Fruit fly (Drosophila melanogaster) whole organism, embryonic: ENCODE measurements around the gene CG32483.

Source experiments
- Antp ChIP-seq: fragments of 200-800 bp; sonication (Bioruptor generic); optimal IDR thresholded peaks from 3 replicates; lab custom pipeline; 2016; ENCODE audit warnings: missing biosample characterization, missing genetic modification characterization
- Asciz ChIP-seq: fragments of 200-800 bp; sonication (Bioruptor generic); optimal IDR thresholded peaks from 2 replicates; lab custom pipeline; 2017; ENCODE audit warnings: missing biosample characterization, mild to moderate bottlenecking, missing genetic modification characterization, missing genetic modification reagents
- BtbVII ChIP-seq: fragments of 200-800 bp; sonication (Bioruptor generic); optimal IDR thresholded peaks from 3 replicates; lab custom pipeline; 2017; ENCODE audit warnings: missing biosample characterization, mild to moderate bottlenecking, missing genetic modification characterization
- Bteb2 ChIP-seq: fragments of 200-800 bp; sonication (Bioruptor generic); optimal IDR thresholded peaks from 2 replicates; lab custom pipeline; 2016; ENCODE audit warnings: missing biosample characterization, missing genetic modification characterization
- CG10979 ChIP-seq: fragments of 200-800 bp; sonication (Bioruptor generic); optimal IDR thresholded peaks from 2 replicates; lab custom pipeline; 2018; ENCODE audit warnings: missing biosample characterization, mild to moderate bottlenecking, missing genetic modification characterization, moderate library complexity
- CG1233 ChIP-seq: fragments of 200-800 bp; sonication (Bioruptor generic); optimal IDR thresholded peaks from 4 replicates; lab custom pipeline; 2018; ENCODE audit warnings: missing biosample characterization, mild to moderate bottlenecking, missing genetic modification characterization
- CG12942 ChIP-seq: fragments of 200-800 bp; sonication (Bioruptor generic); optimal IDR thresholded peaks from 3 replicates; lab custom pipeline; 2016; ENCODE audit warnings: missing biosample characterization, missing genetic modification characterization
- CG13123 ChIP-seq: fragments of 200-800 bp; sonication (Bioruptor generic); optimal IDR thresholded peaks from 2 replicates; lab custom pipeline; 2016; ENCODE audit warnings: missing biosample characterization, missing genetic modification characterization
- CG13424 ChIP-seq: fragments of 200-800 bp; sonication (Bioruptor generic); optimal IDR thresholded peaks from 2 replicates; lab custom pipeline; 2019; ENCODE audit warnings: missing biosample characterization, mild to moderate bottlenecking, missing genetic modification characterization, moderate library complexity
- CG14050 ChIP-seq: fragments of 200-800 bp; sonication (Bioruptor generic); IDR thresholded peaks from 3 replicates; pipeline ENCODE4 v1.3.6; 2022; ENCODE audit warnings: missing biosample characterization, missing genetic modification characterization
- CG14710 ChIP-seq: fragments of 200-800 bp; sonication (Bioruptor generic); optimal IDR thresholded peaks from 3 replicates; lab custom pipeline; 2019; ENCODE audit warnings: missing biosample characterization, mild to moderate bottlenecking, missing genetic modification characterization, moderate library complexity
- CG15011 ChIP-seq: fragments of 200-800 bp; sonication (Bioruptor generic); optimal IDR thresholded peaks from 3 replicates; lab custom pipeline; 2018; ENCODE audit warnings: missing biosample characterization, mild to moderate bottlenecking, missing genetic modification characterization
- CG15479 ChIP-seq: fragments of 200-800 bp; sonication (Bioruptor generic); optimal IDR thresholded peaks from 3 replicates; lab custom pipeline; 2019; ENCODE audit warnings: missing biosample characterization, mild to moderate bottlenecking, missing genetic modification characterization, moderate library complexity
- CG17568 ChIP-seq: fragments of 200-800 bp; sonication (Bioruptor generic); optimal IDR thresholded peaks from 2 replicates; lab custom pipeline; 2018; ENCODE audit warnings: missing biosample characterization, mild to moderate bottlenecking, missing genetic modification characterization, moderate library complexity
- CG17612 ChIP-seq: fragments of 200-800 bp; sonication (Bioruptor generic); IDR thresholded peaks from 2 replicates; pipeline ENCODE4 v1.3.6; 2022; ENCODE audit warnings: missing biosample characterization, missing genetic modification characterization
- CG17829 ChIP-seq: fragments of 200-800 bp; optimal IDR thresholded peaks from 2 replicates; lab custom pipeline; 2019; ENCODE audit warnings: missing biosample characterization, mild to moderate bottlenecking, missing genetic modification characterization, moderate library complexity
- CG18011 ChIP-seq: fragments of 200-800 bp; sonication (Bioruptor generic); optimal IDR thresholded peaks from 2 replicates; lab custom pipeline; 2017; ENCODE audit warnings: missing biosample characterization, missing genetic modification characterization, mild to moderate bottlenecking, moderate library complexity, missing genotype
- CG18599 ChIP-seq: fragments of 200-800 bp; sonication (Bioruptor generic); optimal IDR thresholded peaks from 3 replicates; lab custom pipeline; 2017; ENCODE audit warnings: missing biosample characterization, missing genetic modification characterization, mild to moderate bottlenecking, moderate library complexity, missing genetic modification reagents
- CG2678 ChIP-seq: fragments of 200-800 bp; sonication (Bioruptor generic); optimal IDR thresholded peaks from 3 replicates; lab custom pipeline; 2019; ENCODE audit warnings: missing biosample characterization, mild to moderate bottlenecking, missing genetic modification characterization, moderate library complexity
- CG31365 ChIP-seq: fragments of 200-800 bp; sonication (Bioruptor generic); optimal IDR thresholded peaks from 2 replicates; lab custom pipeline; 2018; ENCODE audit warnings: missing biosample characterization, mild to moderate bottlenecking, missing genetic modification characterization
- CG3281 ChIP-seq: fragments of 200-800 bp; sonication (Bioruptor generic); optimal IDR thresholded peaks from 3 replicates; lab custom pipeline; 2017; ENCODE audit warnings: missing biosample characterization, mild to moderate bottlenecking, missing genetic modification characterization
- CG33213 ChIP-seq: fragments of 200-800 bp; sonication (Bioruptor generic); optimal IDR thresholded peaks from 3 replicates; lab custom pipeline; 2016; ENCODE audit warnings: missing biosample characterization, missing genetic modification characterization
- CG3847 ChIP-seq: fragments of 200-800 bp; sonication (Bioruptor generic); IDR thresholded peaks from 2 replicates; pipeline ENCODE4 v1.3.6; 2022; ENCODE audit warnings: missing biosample characterization, missing genetic modification characterization
- CG6654 ChIP-seq: fragments of 200-800 bp; sonication (Bioruptor generic); optimal IDR thresholded peaks from 2 replicates; lab custom pipeline; 2017; ENCODE audit warnings: missing biosample characterization, mild to moderate bottlenecking, missing genetic modification characterization
- CG7839 ChIP-seq: fragments of 200-800 bp; sonication (Bioruptor generic); optimal IDR thresholded peaks from 3 replicates; lab custom pipeline; 2018; ENCODE audit warnings: missing biosample characterization, mild to moderate bottlenecking, missing genetic modification characterization, moderate library complexity
- D ChIP-seq, 2 experiments: fragments of 200-800 bp in 1 of 2; fragments of >200 bp in 1 of 2; sonication (Bioruptor generic) in 1 of 2; optimal IDR thresholded peaks; 2 replicates in 1 of 2; 3 replicates in 1 of 2; lab custom pipeline; 2017; ENCODE audit warnings: mild to moderate bottlenecking in 1 of 2, missing biosample characterization in 1 of 2, missing genetic modification characterization in 1 of 2, missing genetic modification reagents in 1 of 2
- ERR ChIP-seq: fragments of 200-800 bp; sonication (Bioruptor generic); optimal IDR thresholded peaks from 2 replicates; lab custom pipeline; 2016; ENCODE audit warnings: missing biosample characterization, missing genetic modification characterization
- Ets65A ChIP-seq: fragments of 200-800 bp; sonication (Bioruptor generic); peaks from one replicate; lab custom pipeline; 2016; ENCODE audit warnings: missing biosample characterization, missing genetic modification characterization
- H15 ChIP-seq: fragments of 200-800 bp; sonication (Bioruptor generic); IDR thresholded peaks from 3 replicates; pipeline ENCODE4 v1.3.6; 2022; ENCODE audit warnings: missing biosample characterization, missing genetic modification characterization
- MBD-R2 ChIP-seq: fragments of 200-800 bp; sonication (Bioruptor generic); IDR thresholded peaks from 2 replicates; pipeline ENCODE4 v1.3.6; 2022; ENCODE audit warnings: missing biosample characterization, missing genetic modification characterization
- Max ChIP-seq: fragments of 200-800 bp; sonication (Bioruptor generic); optimal IDR thresholded peaks from 2 replicates; lab custom pipeline; 2016; ENCODE audit warnings: missing biosample characterization, mild to moderate bottlenecking, missing genetic modification characterization
- ase ChIP-seq: fragments of 200-800 bp; sonication (Bioruptor generic); IDR thresholded peaks from 3 replicates; pipeline ENCODE4 v1.3.6; 2022; ENCODE audit warnings: missing biosample characterization, missing genetic modification characterization
- az2 ChIP-seq: fragments of 200-800 bp; sonication (Bioruptor generic); optimal IDR thresholded peaks from 3 replicates; lab custom pipeline; 2016; ENCODE audit warnings: missing biosample characterization, missing genetic modification characterization
- bab2 ChIP-seq: fragments of 200-800 bp; sonication (Bioruptor generic); optimal IDR thresholded peaks from 2 replicates; lab custom pipeline; 2016; ENCODE audit warnings: missing biosample characterization, missing genetic modification characterization
- bcd ChIP-seq: fragments of 200-800 bp; sonication (Bioruptor generic); optimal IDR thresholded peaks from 2 replicates; lab custom pipeline; 2017; ENCODE audit warnings: missing biosample characterization, mild to moderate bottlenecking, missing genetic modification characterization
- bsh ChIP-seq, 2 experiments: fragments of 200-800 bp; sonication (Bioruptor generic); optimal IDR thresholded peaks; 2 replicates each; lab custom pipeline; 2017 to 2018; ENCODE audit warnings: mild to moderate bottlenecking in 2 of 2, missing biosample characterization in 2 of 2, missing genetic modification characterization in 2 of 2, moderate library complexity in 1 of 2
- crc ChIP-seq: fragments of 200-800 bp; sonication (Bioruptor generic); optimal IDR thresholded peaks from 2 replicates; lab custom pipeline; 2016; ENCODE audit warnings: missing biosample characterization, missing genetic modification characterization
- dimm ChIP-seq: fragments of 200-800 bp; sonication (Bioruptor generic); IDR thresholded peaks from 2 replicates; pipeline ENCODE4 v1.3.6; 2022; ENCODE audit warnings: missing biosample characterization, missing genetic modification characterization
- dmrt11E ChIP-seq: fragments of 200-800 bp; sonication (Bioruptor generic); optimal IDR thresholded peaks from 3 replicates; lab custom pipeline; 2018; ENCODE audit warnings: missing biosample characterization, mild to moderate bottlenecking, missing genetic modification characterization, moderate library complexity
- dysf ChIP-seq: fragments of 200-800 bp; sonication (Bioruptor generic); IDR thresholded peaks from 3 replicates; pipeline ENCODE4 v1.3.6; 2022; ENCODE audit warnings: missing biosample characterization, missing genetic modification characterization
- en ChIP-seq: fragments of 200-800 bp; sonication (Bioruptor generic); optimal IDR thresholded peaks from 2 replicates; lab custom pipeline; 2016; ENCODE audit warnings: missing biosample characterization, missing genetic modification characterization
- fd3F ChIP-seq: fragments of 200-800 bp; sonication (Bioruptor generic); optimal IDR thresholded peaks from 2 replicates; lab custom pipeline; 2018; ENCODE audit warnings: missing biosample characterization, mild to moderate bottlenecking, missing genetic modification characterization, moderate library complexity
- fu2 ChIP-seq: fragments of 200-800 bp; sonication (Bioruptor generic); optimal IDR thresholded peaks from 2 replicates; lab custom pipeline; 2016; ENCODE audit warnings: missing biosample characterization, missing genetic modification characterization
- gsb-n ChIP-seq: fragments of 200-800 bp; sonication (Bioruptor generic); optimal IDR thresholded peaks from 3 replicates; lab custom pipeline; 2018; ENCODE audit warnings: missing biosample characterization, mild to moderate bottlenecking, missing genetic modification characterization
- phol ChIP-seq: fragments of 200-800 bp; sonication (Bioruptor generic); optimal IDR thresholded peaks from 3 replicates; lab custom pipeline; 2018; ENCODE audit warnings: missing biosample characterization, mild to moderate bottlenecking, missing genetic modification characterization, moderate library complexity
- ranshi ChIP-seq: fragments of 200-800 bp; sonication (Bioruptor generic); IDR thresholded peaks from 2 replicates; pipeline ENCODE4 v1.3.6; 2022; ENCODE audit warnings: missing biosample characterization, missing genetic modification characterization
- sd ChIP-seq: fragments of 200-800 bp; sonication (Bioruptor generic); optimal IDR thresholded peaks from 3 replicates; lab custom pipeline; 2018; ENCODE audit warnings: missing biosample characterization, mild to moderate bottlenecking, missing genetic modification characterization, moderate library complexity
- vvl ChIP-seq: fragments of 200-800 bp; sonication (Bioruptor generic); IDR thresholded peaks from 2 replicates; pipeline ENCODE4 v1.3.6; 2022; ENCODE audit warnings: missing biosample characterization, missing genetic modification characterization

Gene CG32483

DNA sequence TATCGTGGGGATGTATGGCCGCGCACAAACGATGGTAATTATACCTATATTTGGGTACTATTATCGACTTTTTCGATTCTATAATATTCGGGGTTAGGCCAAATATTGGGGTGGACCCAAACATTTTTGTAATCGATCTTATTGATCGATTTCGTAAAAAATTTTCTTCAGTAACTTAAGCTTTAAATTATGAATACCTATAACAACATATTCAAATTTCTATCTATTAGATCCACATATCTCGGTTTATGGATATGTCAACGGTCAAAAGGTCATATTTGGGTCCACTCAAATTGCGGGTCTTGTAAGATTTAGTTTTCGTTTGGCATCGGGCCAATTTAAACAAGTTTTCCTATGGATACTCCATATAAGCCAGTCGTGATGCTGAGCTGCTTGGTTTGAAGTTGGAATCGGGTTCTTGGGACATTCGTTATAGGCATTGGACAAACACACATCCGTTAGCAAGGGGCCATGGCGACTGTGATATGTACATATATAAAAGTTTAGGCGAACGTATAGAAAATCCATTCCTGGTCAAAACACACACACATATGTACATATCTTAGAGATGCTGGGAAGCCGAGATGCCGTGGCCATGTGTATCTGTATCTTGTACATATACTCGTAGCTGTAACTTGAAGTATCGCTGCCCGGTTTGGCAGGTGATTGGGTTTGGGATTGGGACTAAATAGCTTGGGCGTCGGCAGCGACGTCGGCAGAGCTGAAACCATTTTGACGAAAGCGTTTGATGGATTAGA is 10.5 kb upstream of the CG32483 start (continued):
- TF ChIP-seq CG33213 (GFP tag; lab: Kevin White, UChicago) (no peak), Asciz (peak; percentile 59), CG15479 (GFP tag; lab: Kevin White, UChicago) (no peak), CG18599 (GFP tag; lab: Kevin White, UChicago) (peak; percentile 75), bcd (GFP tag; lab: Kevin White, UChicago) (peak; percentile 35), CG13424 (tag; lab: Kevin White, UChicago) (peak; percentile 75), CG1233 (peak; percentile 41), dysf (GFP tag; lab: Robert Waterston, UW) (peak; percentile 67), CG31365 (tag; lab: Kevin White, UChicago) (peak; percentile 42), CG7839 (tag; lab: Kevin White, UChicago) (peak; percentile 65), dimm (no peak), CG13123 (GFP tag; lab: Kevin White, UChicago) (no peak), CG10979 (peak; percentile 59), CG15011 (GFP tag; lab: Kevin White, UChicago) (peak; percentile 38), CG3847 (GFP tag; lab: Robert Waterston, UW) (0 out of 2 replicates have a peak, but pooled peaks have one; percentile 13), Antp (GFP tag; lab: Kevin White, UChicago) (no peak), dmrt11E (peak; percentile 22), Ets65A (GFP tag; lab: Kevin White, UChicago) (no peak), BtbVII (GFP tag; lab: Kevin White, UChicago) (peak; percentile 71), MBD-R2 (GFP tag; lab: Robert Waterston, UW) (peak; percentile 9; the same call in 1 of the 2 replicates), CG18011 (GFP tag; lab: Kevin White, UChicago) (peak; percentile 75), CG14050 (peak; percentile 44; the same call in 1 of the 3 replicates), ERR (peak; percentile 17), CG14710 (peak; percentile 56), bab2 (GFP tag; lab: Kevin White, UChicago) (peak; percentile 7), ranshi (peak; percentile 76), az2 (peak; percentile 42), bsh (GFP tag; optimal IDR thresholded peaks at IDR 0.05; lab: Kevin White, UChicago) (peak in 1 of 2 experiments; percentile 77), crc (GFP tag; lab: Kevin White, UChicago) (peak; percentile 33), Max (GFP tag; lab: Kevin White, UChicago) (no peak), CG6654 (GFP tag; lab: Kevin White, UChicago) (no peak), CG17612 (GFP tag; lab: Robert Waterston, UW) (no peak), CG3281 (GFP tag; lab: Kevin White, UChicago) (peak; percentile 76), CG17568 (peak; percentile 70), fd3F (GFP tag; lab: Kevin White, UChicago) (peak; percentile 34), H15 (peak; percentile 56; the same call in 2 of the 3 replicates), en (GFP tag; lab: Kevin White, UChicago) (peak; percentile 49), Bteb2 (GFP tag; lab: Kevin White, UChicago) (peak; percentile 1), CG17829 (tag; lab: Kevin White, UChicago) (peak; percentile 44), D (optimal IDR thresholded peaks at IDR 0.05; lab: Kevin White, UChicago) (no peak), D (GFP tag; optimal IDR thresholded peaks at IDR 0.05; lab: Kevin White, UChicago) (peak; percentile 28), fu2 (GFP tag; lab: Kevin White, UChicago) (no peak), CG12942 (GFP tag; lab: Kevin White, UChicago) (peak; percentile 37), vvl (GFP tag; lab: Robert Waterston, UW) (peak; percentile 77), gsb-n (tag; lab: Kevin White, UChicago) (peak; percentile 34), phol (tag; lab: Kevin White, UChicago) (peak; percentile 66), CG2678 (tag; lab: Kevin White, UChicago) (peak; percentile 84), sd (no peak), ase (GFP tag; lab: Robert Waterston, UW) (peak; percentile 17; the same call in 1 of the 3 replicates)
